Worm (Caenorhabditis elegans): ENCODE measurements around the gene D1079.1.

Gene D1079.1

DNA sequence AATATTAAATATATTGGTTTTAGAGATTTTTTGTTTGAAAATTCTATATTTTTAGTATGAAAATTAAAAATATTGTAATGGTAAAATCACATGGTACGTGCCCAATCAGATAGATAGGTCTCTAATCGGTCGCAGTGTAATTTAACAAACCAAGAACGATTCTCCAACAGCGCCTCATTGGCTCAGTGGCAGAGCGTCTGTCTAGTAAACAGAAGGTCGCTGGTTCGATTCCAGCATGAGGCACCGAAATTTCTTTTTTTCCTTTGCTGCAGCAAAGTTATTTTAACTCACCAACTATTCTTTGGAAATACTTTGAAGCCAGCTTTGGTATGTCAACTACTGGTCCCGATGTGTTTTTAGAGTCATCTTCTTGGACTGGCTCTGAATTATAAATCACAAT lies 41.9 kb downstream of the D1079.1 start (continued):
- TF ChIP-seq madf-8 (GFP tag; conservative IDR thresholded peaks at IDR 0.05) (no peak), pbrm-1 (GFP tag; IDR thresholded peaks at IDR 0.05) (peak; percentile 81), snpc-4 (GFP tag; optimal IDR thresholded peaks at IDR 0.05) (peak; percentile 59), snpc-4 (tag; optimal IDR thresholded peaks at IDR 0.05) (peak in 3 of 4 experiments; percentile 23 to 81 (median 68)), aptf-2 (GFP tag; conservative IDR thresholded peaks at IDR 0.05) (no peak), madf-6 (GFP tag; IDR thresholded peaks at IDR 0.05) (no peak), C06A6.2 (GFP tag; conservative IDR thresholded peaks at IDR 0.05) (no peak), die-1 (tag; optimal IDR thresholded peaks at IDR 0.05) (peak; percentile 85), mcd-1 (GFP tag; IDR thresholded peaks at IDR 0.05) (no peak), Y53G8AR.9 (GFP tag; conservative IDR thresholded peaks at IDR 0.05) (no peak), rec-8 (tag; optimal IDR thresholded peaks at IDR 0.05) (peak in 1 of 2 experiments; percentile 64), lir-1 (GFP tag; conservative IDR thresholded peaks at IDR 0.05) (0 out of 2 replicates have a peak, but pooled peaks have one; percentile 19), unc-130 (GFP tag; optimal IDR thresholded peaks at IDR 0.05) (peak; percentile 1), ccch-3 (GFP tag; optimal IDR thresholded peaks at IDR 0.05) (no peak), ceh-91 (GFP tag; IDR thresholded peaks at IDR 0.05) (no peak), tlf-1 (GFP tag; optimal IDR thresholded peaks at IDR 0.05) (no peak), nfya-1 (tag; optimal IDR thresholded peaks at IDR 0.05; ENCODE audit: borderline replicate concordance, insufficient read depth) (no peak), T07F8.4 (tag; optimal IDR thresholded peaks at IDR 0.05) (peak; percentile 30), ceh-58 (GFP tag; IDR thresholded peaks at IDR 0.05) (no peak), dox-1 (GFP tag; IDR thresholded peaks at IDR 0.05) (peak; percentile 63), attf-3 (GFP tag; conservative IDR thresholded peaks at IDR 0.05) (no peak), zfh-2 (GFP tag; conservative IDR thresholded peaks at IDR 0.05) (no peak), lin-54 (GFP tag; optimal IDR thresholded peaks at IDR 0.05) (peak; percentile 43), ztf-6 (GFP tag; IDR thresholded peaks at IDR 0.05) (no peak), egl-18 (GFP tag; IDR thresholded peaks at IDR 0.05) (no peak), nfyb-1 (GFP tag; IDR thresholded peaks at IDR 0.05) (peak; percentile 43; the same call in 1 of the 2 replicates), Y56A3A.18 (GFP tag; IDR thresholded peaks at IDR 0.05) (peak; percentile 66; the same call in 1 of the 2 replicates), nhr-27 (tag; optimal IDR thresholded peaks at IDR 0.05) (no peak), ekl-4 (GFP tag; IDR thresholded peaks at IDR 0.05) (0 out of 2 replicates have a peak, but pooled peaks have one; percentile 58), madf-3 (GFP tag; IDR thresholded peaks at IDR 0.05) (no peak), pha-4 (tag; optimal IDR thresholded peaks at IDR 0.05) (no peak), lin-26 (GFP tag; IDR thresholded peaks at IDR 0.05) (peak; percentile 95), efl-1 (GFP tag; optimal IDR thresholded peaks at IDR 0.05) (no peak), T26A5.8 (tag; optimal IDR thresholded peaks at IDR 0.05) (no peak), rcor-1 (GFP tag; IDR thresholded peaks at IDR 0.05) (peak; percentile 55), nhr-90 (tag; optimal IDR thresholded peaks at IDR 0.05) (peak; percentile 79), aptf-3 (GFP tag; IDR thresholded peaks at IDR 0.05) (no peak), lsy-27 (tag; optimal IDR thresholded peaks at IDR 0.05; ENCODE audit: borderline replicate concordance, insufficient read depth) (no peak), ceh-79 (tag; optimal IDR thresholded peaks at IDR 0.05) (peak; percentile 25), atf-7 (tag; optimal IDR thresholded peaks at IDR 0.05) (peak; percentile 13), F52B5.7 (tag; optimal IDR thresholded peaks at IDR 0.05) (peak; percentile 20), dpl-1 (GFP tag; optimal IDR thresholded peaks at IDR 0.05) (no peak), egl-44 (GFP tag; IDR thresholded peaks at IDR 0.05) (0 out of 2 replicates have a peak, but pooled peaks have one; percentile 34), Y95B8A.8 (GFP tag; IDR thresholded peaks at IDR 0.05) (0 out of 2 replicates have a peak, but pooled peaks have one; percentile 19), Y67H2A.10 (GFP tag; conservative IDR thresholded peaks at IDR 0.05) (no peak), ztf-26 (tag; optimal IDR thresholded peaks at IDR 0.05) (peak; percentile 34), bed-2 (GFP tag; IDR thresholded peaks at IDR 0.05) (no peak), hlh-26 (GFP tag; conservative IDR thresholded peaks at IDR 0.05) (no peak), ets-4 (GFP tag; optimal IDR thresholded peaks at IDR 0.05) (no peak)

All from whole organism, young adult.